Worm (Caenorhabditis elegans) whole organism, L2 larva: ENCODE measurements around the gene F17C8.6.

Source experiments
- C34F6.9 ChIP-seq: fragments of 150-350 bp; optimal IDR thresholded peaks from 2 replicates; lab custom pipeline; 2014; ENCODE audit warnings: missing biosample characterization, missing genetic modification characterization
- F13H6.1 ChIP-seq: sonication (generic microtip); optimal IDR thresholded peaks from 2 replicates; lab custom pipeline; 2016; ENCODE audit warnings: missing genetic modification characterization, missing compliant biosample characterization
- R02D3.7 ChIP-seq: fragments of 150-350 bp; optimal IDR thresholded peaks from 2 replicates; lab custom pipeline; 2014; ENCODE audit warnings: missing biosample characterization, missing genetic modification characterization
- ZK546.5 ChIP-seq: sonication (generic microtip); optimal IDR thresholded peaks from 2 replicates; lab custom pipeline; 2017; ENCODE audit warnings: missing biosample characterization, missing genetic modification characterization
- aly-2 ChIP-seq: fragments of 150-350 bp; optimal IDR thresholded peaks from 2 replicates; lab custom pipeline; 2014; ENCODE audit warnings: missing biosample characterization, missing genetic modification characterization
- ama-1 ChIP-seq: fragments of 150-350 bp; optimal IDR thresholded peaks from 2 replicates; lab custom pipeline; 2018; ENCODE audit warnings: inconsistent platforms
- blmp-1 ChIP-seq: sonication (generic microtip); optimal IDR thresholded peaks from 2 replicates; lab custom pipeline; 2017; ENCODE audit warnings: missing genetic modification characterization, mild to moderate bottlenecking, missing compliant biosample characterization, antibody characterized with exemption, moderate library complexity; ENCODE audit not compliant: insufficient read depth
- ceh-16 ChIP-seq: fragments of 150-350 bp; optimal IDR thresholded peaks from 2 replicates; lab custom pipeline; 2014; ENCODE audit warnings: missing biosample characterization, missing genetic modification characterization
- ceh-82 ChIP-seq: fragments of 150-350 bp; optimal IDR thresholded peaks from 2 replicates; lab custom pipeline; 2014; ENCODE audit warnings: missing biosample characterization, missing genetic modification characterization
- crh-2 ChIP-seq: sonication (generic microtip); optimal IDR thresholded peaks from 2 replicates; lab custom pipeline; 2017; ENCODE audit warnings: missing biosample characterization, missing genetic modification characterization
- dmd-4 ChIP-seq: sonication (generic microtip); optimal IDR thresholded peaks from 2 replicates; lab custom pipeline; 2017; ENCODE audit warnings: missing biosample characterization, missing genetic modification characterization
- elt-1 ChIP-seq: fragments of 150-350 bp; optimal IDR thresholded peaks from 2 replicates; lab custom pipeline; 2014; ENCODE audit warnings: missing biosample characterization, missing genetic modification characterization
- gmeb-1 ChIP-seq: fragments of 150-350 bp; optimal IDR thresholded peaks from 2 replicates; lab custom pipeline; 2014; ENCODE audit warnings: missing biosample characterization, missing genetic modification characterization
- lin-11 ChIP-seq: fragments of 150-350 bp; sonication (generic microtip); optimal IDR thresholded peaks from 2 replicates; lab custom pipeline; 2014; ENCODE audit warnings: missing biosample characterization, missing genetic modification characterization, inconsistent platforms, mixed read lengths
- lsy-2 ChIP-seq, 2 experiments: fragments of 150-350 bp in 1 of 2; sonication (generic microtip) in 1 of 2; optimal IDR thresholded peaks; 2 replicates each; lab custom pipeline; 2014 to 2017; ENCODE audit warnings: missing biosample characterization in 2 of 2, missing genetic modification characterization in 2 of 2
- mab-5 ChIP-seq: fragments of 150-350 bp; optimal IDR thresholded peaks from 2 replicates; lab custom pipeline; 2014; ENCODE audit warnings: missing biosample characterization, missing genetic modification characterization
- mbf-1 ChIP-seq: sonication (generic microtip); optimal IDR thresholded peaks from 2 replicates; lab custom pipeline; 2017; ENCODE audit warnings: missing biosample characterization, missing genetic modification characterization
- mdl-1 ChIP-seq, 2 experiments: fragments of 150-350 bp in 1 of 2; sonication (generic microtip) in 1 of 2; optimal IDR thresholded peaks; 2 replicates each; lab custom pipeline; 2017; ENCODE audit warnings: missing biosample characterization in 2 of 2, missing genetic modification characterization in 2 of 2
- nhr-10 ChIP-seq: sonication (generic microtip); optimal IDR thresholded peaks from 2 replicates; lab custom pipeline; 2017; ENCODE audit warnings: missing biosample characterization, missing genetic modification characterization
- nhr-11 ChIP-seq: fragments of 150-350 bp; optimal IDR thresholded peaks from 2 replicates; lab custom pipeline; 2014; ENCODE audit warnings: missing biosample characterization, missing genetic modification characterization
- nhr-12 ChIP-seq: fragments of 150-350 bp; optimal IDR thresholded peaks from 2 replicates; lab custom pipeline; 2014; ENCODE audit warnings: missing biosample characterization, missing genetic modification characterization
- nhr-129 ChIP-seq: fragments of 150-350 bp; optimal IDR thresholded peaks from 2 replicates; lab custom pipeline; 2014; ENCODE audit warnings: missing biosample characterization, missing genetic modification characterization
- nhr-21 ChIP-seq: fragments of 150-350 bp; optimal IDR thresholded peaks from 2 replicates; lab custom pipeline; 2014; ENCODE audit warnings: missing biosample characterization, missing genetic modification characterization
- nhr-23 ChIP-seq: fragments of 150-350 bp; optimal IDR thresholded peaks from 2 replicates; lab custom pipeline; 2014; ENCODE audit warnings: missing biosample characterization, missing genetic modification reagents, missing genetic modification characterization
- nhr-237 ChIP-seq: fragments of 150-350 bp; optimal IDR thresholded peaks from 2 replicates; lab custom pipeline; 2014; ENCODE audit warnings: missing biosample characterization, missing genetic modification characterization
- nhr-25 ChIP-seq: fragments of 150-350 bp; sonication (generic microtip); optimal IDR thresholded peaks from 3 replicates; lab custom pipeline; 2014; ENCODE audit warnings: missing biosample characterization, missing genetic modification characterization
- nhr-6 ChIP-seq: fragments of 150-350 bp; optimal IDR thresholded peaks from 2 replicates; lab custom pipeline; 2014; ENCODE audit warnings: missing biosample characterization, missing genetic modification characterization
- nhr-77 ChIP-seq: fragments of 150-350 bp; optimal IDR thresholded peaks from 2 replicates; lab custom pipeline; 2014; ENCODE audit warnings: missing biosample characterization, missing genetic modification characterization
- peb-1 ChIP-seq: fragments of 150-350 bp; optimal IDR thresholded peaks from 2 replicates; lab custom pipeline; 2014; ENCODE audit warnings: missing biosample characterization, missing genetic modification characterization
- sem-4 ChIP-seq: fragments of 150-350 bp; optimal IDR thresholded peaks from 2 replicates; lab custom pipeline; 2014; ENCODE audit warnings: missing biosample characterization, missing genetic modification reagents, missing genetic modification characterization
- skn-1 ChIP-seq: sonication (generic microtip); optimal IDR thresholded peaks from 2 replicates; lab custom pipeline; 2017; ENCODE audit warnings: missing biosample characterization, missing genetic modification characterization
- sma-3 ChIP-seq: sonication (generic microtip); optimal IDR thresholded peaks from 2 replicates; lab custom pipeline; 2016; ENCODE audit warnings: missing genetic modification reagents, missing genetic modification characterization, missing compliant biosample characterization
- sma-9 ChIP-seq, 2 experiments: fragments of 150-350 bp in 1 of 2; sonication (generic microtip) in 1 of 2; optimal IDR thresholded peaks; 2 replicates each; lab custom pipeline; 2014 to 2016; ENCODE audit warnings: missing genetic modification characterization in 2 of 2, mild to moderate bottlenecking in 1 of 2, missing biosample characterization in 1 of 2, missing compliant biosample characterization in 1 of 2, missing genetic modification reagents in 1 of 2, moderate library complexity in 1 of 2
- unc-39 ChIP-seq: fragments of 150-350 bp; optimal IDR thresholded peaks from 2 replicates; lab custom pipeline; 2014; ENCODE audit warnings: missing biosample characterization, missing genetic modification characterization
- unc-55 ChIP-seq: fragments of 150-350 bp; sonication (generic microtip); optimal IDR thresholded peaks from 3 replicates; lab custom pipeline; 2014; ENCODE audit warnings: missing biosample characterization, missing genetic modification reagents, missing genetic modification characterization
- unc-62 ChIP-seq: fragments of 150-350 bp; optimal IDR thresholded peaks from 2 replicates; lab custom pipeline; 2014; ENCODE audit warnings: missing biosample characterization, missing genetic modification reagents, missing genetic modification characterization
- zag-1 ChIP-seq: fragments of 150-350 bp; optimal IDR thresholded peaks from 2 replicates; lab custom pipeline; 2014; ENCODE audit warnings: missing biosample characterization, missing genetic modification characterization
- ztf-1 ChIP-seq: fragments of 200-800 bp; sonication (Bioruptor generic); conservative IDR thresholded peaks from 2 replicates; pipeline ENCODE4 v1.3.6; 2022; ENCODE audit warnings: missing genetic modification characterization, missing compliant biosample characterization
- ztf-4 ChIP-seq: fragments of 150-350 bp; optimal IDR thresholded peaks from 2 replicates; lab custom pipeline; 2014; ENCODE audit warnings: missing biosample characterization, missing genetic modification characterization

The F17C8.6 gene

DNA sequence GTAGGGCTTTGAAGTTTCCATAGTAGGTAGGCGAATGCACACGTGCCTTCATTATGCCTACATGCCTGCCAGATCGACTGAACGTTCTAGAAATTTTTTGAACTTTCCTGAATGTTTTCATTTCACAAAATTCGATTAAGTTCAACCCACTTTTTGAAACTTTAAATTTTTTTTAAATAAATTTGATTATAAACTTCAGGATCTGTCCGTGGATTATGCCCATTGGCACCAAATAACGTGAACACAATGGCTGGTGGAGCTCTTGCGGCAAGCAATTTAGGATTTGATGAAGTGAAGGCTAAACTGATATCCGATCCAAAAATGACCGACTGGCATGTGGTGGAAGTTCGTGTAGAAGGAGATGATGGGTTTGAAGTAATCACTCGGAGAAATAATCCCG, 10.4 kb downstream of the F17C8.6 start, which contains the start of gene F17C8.7:
Gene F17C8.7, plus strand, starts transcription at position 301 of the 400 bp plus-strand sequence.
- TF ChIP-seq zag-1 (tag; lab: Kevin White, UChicago) (no peak), sem-4 (tag; lab: Kevin White, UChicago) (no peak), ztf-4 (tag; lab: Kevin White, UChicago) (no peak), elt-1 (tag; lab: Kevin White, UChicago) (no peak), sma-3 (no peak), nhr-6 (tag; lab: Kevin White, UChicago) (no peak), mbf-1 (tag; lab: Kevin White, UChicago) (no peak), nhr-23 (tag; lab: Kevin White, UChicago) (no peak), mab-5 (tag; lab: Kevin White, UChicago) (no peak), mdl-1 (tag; optimal IDR thresholded peaks at IDR 0.05; lab: Kevin White, UChicago) (no peak), skn-1 (tag; lab: Kevin White, UChicago) (no peak), crh-2 (tag; lab: Kevin White, UChicago) (no peak), peb-1 (tag; lab: Kevin White, UChicago) (no peak), nhr-77 (tag; lab: Kevin White, UChicago) (no peak), blmp-1 (tag; lab: Kevin White, UChicago) (no peak), ceh-16 (tag; lab: Kevin White, UChicago) (no peak), lsy-2 (tag; optimal IDR thresholded peaks at IDR 0.05; lab: Kevin White, UChicago) (no peak), R02D3.7 (tag; lab: Kevin White, UChicago) (no peak)

DNA sequence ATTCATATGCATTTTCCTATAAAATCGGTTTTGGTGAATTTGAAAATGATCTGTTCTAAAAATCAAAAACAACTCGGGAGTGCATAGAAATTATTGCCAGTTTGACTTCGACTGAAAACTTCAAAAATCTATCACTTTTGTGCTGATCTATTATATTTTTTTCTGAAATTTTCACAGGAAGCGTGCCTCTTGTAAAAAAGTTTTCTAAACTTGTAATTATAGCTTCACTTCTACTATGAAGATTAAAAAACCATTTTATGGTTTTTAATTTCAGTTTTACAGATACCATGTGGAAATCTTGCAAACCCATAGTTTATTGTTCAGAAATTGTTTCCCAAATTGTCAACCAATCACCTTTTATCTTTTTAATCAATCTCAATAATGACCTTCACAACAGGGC, 11.8 kb downstream of the F17C8.6 start, which contains the start of gene F17C8.9:
Gene F17C8.9, plus strand, starts transcription at position 301 of the 400 bp plus-strand sequence.
- TF ChIP-seq nhr-10 (tag; lab: Kevin White, UChicago), result no peak
- no peak for TF ChIP-seq peb-1 (tag; lab: Kevin White, UChicago)
- no peak for TF ChIP-seq nhr-23 (tag; lab: Kevin White, UChicago)
- no peak for TF ChIP-seq C34F6.9 (tag; lab: Kevin White, UChicago)
- no peak for TF ChIP-seq blmp-1 (tag; lab: Kevin White, UChicago)
- no peak for TF ChIP-seq nhr-12 (tag; lab: Kevin White, UChicago)
- TF ChIP-seq nhr-11 (tag; lab: Kevin White, UChicago), result no peak

DNA sequence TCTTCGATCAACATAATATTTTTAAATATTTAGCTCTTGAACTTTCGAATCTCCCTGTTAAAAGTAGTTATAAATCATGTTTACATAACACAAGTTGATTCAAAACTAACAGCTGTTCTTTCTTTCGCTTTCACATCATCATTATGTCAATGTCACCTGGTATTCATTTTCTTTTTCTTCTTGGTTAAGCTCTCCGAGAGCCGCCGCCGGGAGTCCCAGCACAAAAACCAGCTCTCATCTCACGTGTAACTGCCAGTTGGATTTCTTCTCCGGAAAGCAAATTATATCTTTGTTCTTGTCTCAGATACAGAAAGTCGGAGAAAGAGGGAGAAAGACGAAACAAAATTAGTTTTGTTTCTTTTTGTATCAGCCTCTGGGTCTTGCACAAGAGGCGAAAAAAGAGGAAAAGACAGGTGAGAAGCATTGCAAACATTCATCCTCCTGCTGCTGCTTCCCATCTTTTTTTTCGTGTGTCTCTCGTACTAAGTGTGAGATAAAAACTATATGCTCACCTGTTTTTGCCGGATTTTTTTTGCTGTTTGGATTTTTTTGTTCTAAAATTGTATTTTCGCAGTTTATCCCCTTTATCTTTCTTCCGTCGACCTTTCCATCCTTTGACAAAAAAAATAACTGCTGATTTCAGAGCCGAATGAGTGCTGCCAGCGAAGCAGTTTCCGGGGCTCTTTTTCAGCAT, 14.4 kb downstream of the F17C8.6 start, which contains the start of gene F17C8.3:
Gene F17C8.3, plus strand, starts transcription at position 644 of the 694 bp plus-strand sequence.
- TF ChIP-seq skn-1 (tag; lab: Kevin White, UChicago), result no peak
- no peak for TF ChIP-seq nhr-11 (tag; lab: Kevin White, UChicago)
- no peak for TF ChIP-seq sem-4 (tag; lab: Kevin White, UChicago)
- no peak for TF ChIP-seq ama-1 (lab: Kevin White, UChicago)
- TF ChIP-seq nhr-25 (tag; lab: Kevin White, UChicago), result no peak
- no peak for TF ChIP-seq mdl-1 (tag; optimal IDR thresholded peaks at IDR 0.05; lab: Kevin White, UChicago)
- peak; percentile 15 for TF ChIP-seq nhr-129
- no peak for TF ChIP-seq unc-62
- TF ChIP-seq ceh-82, result no peak
- no peak for TF ChIP-seq crh-2 (tag; lab: Kevin White, UChicago)
- peak; percentile 56 for TF ChIP-seq sma-9 (GFP tag; optimal IDR thresholded peaks at IDR 0.05; lab: Kevin White, UChicago)
- no peak for TF ChIP-seq sma-9 (tag; optimal IDR thresholded peaks at IDR 0.05; lab: Kevin White, UChicago)
- TF ChIP-seq lin-11 (tag; lab: Kevin White, UChicago), result no peak
- TF ChIP-seq F13H6.1 (tag; lab: Kevin White, UChicago), result peak; percentile 73
- peak in 1 of 2 experiments; percentile 56 for TF ChIP-seq lsy-2 (tag; optimal IDR thresholded peaks at IDR 0.05; lab: Kevin White, UChicago)
- TF ChIP-seq gmeb-1 (tag; lab: Kevin White, UChicago), result no peak
- TF ChIP-seq unc-39 (tag; lab: Kevin White, UChicago), result no peak
- TF ChIP-seq mab-5 (tag; lab: Kevin White, UChicago), result peak; percentile 32
- TF ChIP-seq nhr-10 (tag; lab: Kevin White, UChicago), result no peak
- no peak for TF ChIP-seq R02D3.7 (tag; lab: Kevin White, UChicago)
- TF ChIP-seq C34F6.9 (tag; lab: Kevin White, UChicago), result peak; percentile 47
- TF ChIP-seq nhr-21 (tag; lab: Kevin White, UChicago), result no peak

DNA sequence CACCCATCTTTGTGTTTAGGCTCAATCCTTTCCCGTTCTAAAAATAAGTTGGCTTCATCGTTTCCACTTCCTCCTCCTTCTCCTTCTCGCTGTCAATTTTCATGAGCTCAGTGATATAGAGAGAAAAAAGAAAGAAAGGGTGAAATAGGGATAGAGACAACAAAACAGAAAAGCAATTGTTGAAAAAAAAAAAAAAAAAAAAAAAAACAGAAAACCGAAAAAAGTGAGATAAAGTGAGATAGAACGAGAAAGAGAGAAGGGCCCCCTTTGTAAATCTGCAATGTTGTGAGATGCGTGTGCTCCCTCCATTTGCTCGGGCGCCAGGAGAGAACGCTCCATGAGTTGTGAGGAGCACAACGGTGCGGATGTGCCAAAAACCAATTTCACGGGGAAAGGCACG, 21.9 kb downstream of the F17C8.6 start:
- TF ChIP-seq lsy-2 (tag; optimal IDR thresholded peaks at IDR 0.05; lab: Kevin White, UChicago) (peak in 1 of 2 experiments; percentile 35), ZK546.5 (tag; lab: Kevin White, UChicago) (no peak), nhr-12 (tag; lab: Kevin White, UChicago) (no peak), sma-9 (GFP tag; optimal IDR thresholded peaks at IDR 0.05; lab: Kevin White, UChicago) (peak; percentile 26), sma-9 (tag; optimal IDR thresholded peaks at IDR 0.05; lab: Kevin White, UChicago) (no peak), unc-55 (GFP tag; lab: Kevin White, UChicago) (peak; percentile 54), C34F6.9 (tag; lab: Kevin White, UChicago) (peak; percentile 77), nhr-237 (tag; lab: Kevin White, UChicago) (no peak), unc-62 (no peak), nhr-23 (tag; lab: Kevin White, UChicago) (no peak), F13H6.1 (tag; lab: Kevin White, UChicago) (peak; percentile 29), mab-5 (tag; lab: Kevin White, UChicago) (no peak), dmd-4 (tag; lab: Kevin White, UChicago) (no peak), sma-3 (no peak), aly-2 (tag; lab: Kevin White, UChicago) (no peak), zag-1 (tag; lab: Kevin White, UChicago) (no peak), skn-1 (tag; lab: Kevin White, UChicago) (no peak), ztf-1 (GFP tag; lab: Robert Waterston, UW) (no peak)
- TF ChIP-seq, all 48 proteins: peak for 5
